Fruit fly (Drosophila melanogaster) whole organism, prepupa: ENCODE data around the gene Pph13.

Source experiments
- CG10631 ChIP-seq: fragments of 200-800 bp; sonication (Bioruptor generic); optimal IDR thresholded peaks from 2 replicates; lab custom pipeline; 2016; ENCODE audit warnings: missing biosample characterization, missing genetic modification characterization
- CG10669 ChIP-seq: fragments of 200-800 bp; sonication (Bioruptor generic); optimal IDR thresholded peaks from 3 replicates; lab custom pipeline; 2018; ENCODE audit warnings: missing biosample characterization, mild to moderate bottlenecking, missing genetic modification characterization, moderate library complexity
- CG11902 ChIP-seq: fragments of 200-800 bp; sonication (Bioruptor generic); optimal IDR thresholded peaks from 3 replicates; lab custom pipeline; 2016; ENCODE audit warnings: missing biosample characterization, missing genetic modification characterization
- CG15336 ChIP-seq: fragments of 200-800 bp; sonication (Bioruptor generic); IDR thresholded peaks from 2 replicates; pipeline ENCODE4 v1.3.6; 2022; ENCODE audit warnings: missing biosample characterization, missing genetic modification characterization
- CG1621 ChIP-seq: fragments of 200-800 bp; sonication (Bioruptor generic); optimal IDR thresholded peaks from 3 replicates; lab custom pipeline; 2018; ENCODE audit warnings: missing biosample characterization, mild to moderate bottlenecking, missing genetic modification characterization
- CG3032 ChIP-seq: fragments of 200-800 bp; optimal IDR thresholded peaks from 2 replicates; lab custom pipeline; 2019; ENCODE audit warnings: missing biosample characterization, mild to moderate bottlenecking, missing genetic modification characterization, moderate library complexity
- CG31627 ChIP-seq: fragments of 200-800 bp; sonication (Bioruptor generic); optimal IDR thresholded peaks from 3 replicates; lab custom pipeline; 2016; ENCODE audit warnings: missing biosample characterization, missing genetic modification characterization
- CG32006 ChIP-seq: fragments of 200-800 bp; sonication (Bioruptor generic); optimal IDR thresholded peaks from 3 replicates; lab custom pipeline; 2017; ENCODE audit warnings: missing biosample characterization, mild to moderate bottlenecking, missing genetic modification characterization
- CG34406 ChIP-seq: fragments of 200-800 bp; sonication (Bioruptor generic); optimal IDR thresholded peaks from 3 replicates; lab custom pipeline; 2016; ENCODE audit warnings: missing biosample characterization, missing genetic modification characterization
- CG6163 ChIP-seq: fragments of 200-800 bp; sonication (Bioruptor generic); IDR thresholded peaks from 3 replicates; pipeline ENCODE4 v1.3.6; 2022; ENCODE audit warnings: missing biosample characterization, missing genetic modification characterization
- CG6276 ChIP-seq: fragments of 200-800 bp; sonication (Bioruptor generic); optimal IDR thresholded peaks from 2 replicates; lab custom pipeline; 2017; ENCODE audit warnings: missing biosample characterization, mild to moderate bottlenecking, missing genetic modification characterization
- CG6808 ChIP-seq: fragments of 200-800 bp; sonication (Bioruptor generic); optimal IDR thresholded peaks from 3 replicates; lab custom pipeline; 2017; ENCODE audit warnings: missing biosample characterization, missing genetic modification characterization, mild to moderate bottlenecking, moderate library complexity, missing genetic modification reagents
- CG6854 ChIP-seq: fragments of 200-800 bp; sonication (Bioruptor generic); optimal IDR thresholded peaks from 2 replicates; lab custom pipeline; 2017; ENCODE audit warnings: missing biosample characterization, mild to moderate bottlenecking, missing genetic modification characterization
- CG8319 ChIP-seq: fragments of 200-800 bp; sonication (Bioruptor generic); optimal IDR thresholded peaks from 3 replicates; lab custom pipeline; 2016; ENCODE audit warnings: missing biosample characterization, missing genetic modification characterization
- CG9139 ChIP-seq: fragments of 200-800 bp; sonication (Bioruptor generic); optimal IDR thresholded peaks from 3 replicates; lab custom pipeline; 2017; ENCODE audit warnings: missing biosample characterization, mild to moderate bottlenecking, missing genetic modification characterization
- Eip75B ChIP-seq: fragments of 200-800 bp; sonication (Bioruptor generic); optimal IDR thresholded peaks from 3 replicates; lab custom pipeline; 2016; ENCODE audit warnings: missing biosample characterization, missing genetic modification characterization
- Eip78C ChIP-seq: fragments of 200-800 bp; sonication (Bioruptor generic); peaks from one replicate; lab custom pipeline; 2016; ENCODE audit warnings: missing biosample characterization, missing genetic modification characterization
- Ets96B ChIP-seq: fragments of 200-800 bp; optimal IDR thresholded peaks from 2 replicates; lab custom pipeline; 2019; ENCODE audit warnings: missing biosample characterization, mild to moderate bottlenecking, missing genetic modification characterization, moderate library complexity
- Gug ChIP-seq: fragments of 200-800 bp; sonication (Bioruptor generic); IDR thresholded peaks from 2 replicates; pipeline ENCODE4 v1.3.6; 2022; ENCODE audit warnings: missing biosample characterization, missing genetic modification characterization
- Hr38 ChIP-seq: sonication (Bioruptor generic); optimal IDR thresholded peaks from 2 replicates; lab custom pipeline; 2016; ENCODE audit warnings: missing biosample characterization, missing genetic modification characterization
- Hr39 ChIP-seq: fragments of 200-800 bp; sonication (Bioruptor generic); optimal IDR thresholded peaks from 2 replicates; lab custom pipeline; 2016; ENCODE audit warnings: missing biosample characterization, missing genetic modification characterization
- Lpt ChIP-seq: fragments of 200-800 bp; sonication (Bioruptor generic); optimal IDR thresholded peaks from 3 replicates; lab custom pipeline; 2016; ENCODE audit warnings: missing biosample characterization, missing genetic modification characterization
- Met ChIP-seq: fragments of 200-800 bp; sonication (Bioruptor generic); optimal IDR thresholded peaks from 3 replicates; lab custom pipeline; 2016; ENCODE audit warnings: missing biosample characterization, missing genetic modification characterization
- Smox ChIP-seq: fragments of 200-800 bp; sonication (Bioruptor generic); optimal IDR thresholded peaks from 3 replicates; lab custom pipeline; 2016; ENCODE audit warnings: missing biosample characterization, missing genetic modification characterization
- Sox102F ChIP-seq: fragments of 200-800 bp; sonication (Bioruptor generic); optimal IDR thresholded peaks from 2 replicates; lab custom pipeline; 2016; ENCODE audit warnings: missing biosample characterization, mild to moderate bottlenecking, missing genetic modification characterization
- Sox14 ChIP-seq: fragments of 200-800 bp; sonication (Bioruptor generic); optimal IDR thresholded peaks from 3 replicates; lab custom pipeline; 2016; ENCODE audit warnings: missing biosample characterization, missing genetic modification characterization
- achi ChIP-seq: fragments of 200-800 bp; sonication (Bioruptor generic); optimal IDR thresholded peaks from 3 replicates; lab custom pipeline; 2016; ENCODE audit warnings: missing biosample characterization, missing genetic modification characterization
- dsx ChIP-seq: fragments of 200-800 bp; optimal IDR thresholded peaks from 3 replicates; lab custom pipeline; 2019; ENCODE audit warnings: missing biosample characterization, mild to moderate bottlenecking, missing genetic modification characterization, moderate library complexity; ENCODE audit not compliant: poor library complexity, severe bottlenecking
- esn ChIP-seq: fragments of 200-800 bp; sonication (Bioruptor generic); optimal IDR thresholded peaks from 2 replicates; lab custom pipeline; 2016; ENCODE audit warnings: missing biosample characterization, mild to moderate bottlenecking, missing genetic modification characterization, moderate library complexity
- net ChIP-seq: fragments of 200-800 bp; sonication (Bioruptor generic); optimal IDR thresholded peaks from 3 replicates; lab custom pipeline; 2016; ENCODE audit warnings: missing biosample characterization, missing genetic modification characterization
- salr ChIP-seq, 2 experiments: fragments of 200-800 bp; sonication (Bioruptor generic); optimal IDR thresholded peaks; 3 replicates each; lab custom pipeline; 2016 to 2018; ENCODE audit warnings: missing biosample characterization in 2 of 2, missing genetic modification characterization in 2 of 2, mild to moderate bottlenecking in 1 of 2
- ss ChIP-seq, 2 experiments: fragments of 200-800 bp; sonication (Bioruptor generic); optimal IDR thresholded peaks; 2 replicates in 1 of 2; 3 replicates in 1 of 2; lab custom pipeline; 2017 to 2018; ENCODE audit warnings: mild to moderate bottlenecking in 2 of 2, missing biosample characterization in 2 of 2, missing genetic modification characterization in 2 of 2, moderate library complexity in 1 of 2
- svp ChIP-seq: fragments of 200-800 bp; sonication (Bioruptor generic); peaks from one replicate; lab custom pipeline; 2016; ENCODE audit warnings: missing biosample characterization, missing genetic modification characterization
- topi ChIP-seq: fragments of 200-800 bp; sonication (Bioruptor generic); optimal IDR thresholded peaks from 3 replicates; lab custom pipeline; 2016; ENCODE audit warnings: missing biosample characterization, missing genetic modification characterization

Gene Pph13

dm6 chr2L:530245-530644, 47.0 kb upstream of the Pph13 start (continued):
- TF ChIP-seq Hr39 (peak; percentile 95), CG15336 (GFP tag; lab: Robert Waterston, UW) (peak; percentile 36; the same call in 1 of the 2 replicates), Eip75B (GFP tag; lab: Kevin White, UChicago) (peak; percentile 90), CG6163 (GFP tag; lab: Robert Waterston, UW) (peak; percentile 86), Eip78C (peak; percentile 94), CG6276 (GFP tag; lab: Kevin White, UChicago) (no peak), topi (GFP tag; lab: Kevin White, UChicago) (peak; percentile 93), salr (GFP tag; optimal IDR thresholded peaks at IDR 0.05; lab: Kevin White, UChicago) (peak; percentile 15 to 25), Lpt (peak; percentile 19), esn (GFP tag; lab: Kevin White, UChicago) (peak; percentile 97), CG32006 (GFP tag; lab: Kevin White, UChicago) (peak; percentile 42), Met (peak; percentile 96), CG10631 (GFP tag; lab: Kevin White, UChicago) (peak; percentile 80), CG8319 (peak; percentile 37), Hr38 (GFP tag; lab: Kevin White, UChicago) (no peak), Gug (GFP tag; lab: Robert Waterston, UW) (no peak), CG11902 (GFP tag; lab: Kevin White, UChicago) (peak; percentile 81), CG9139 (GFP tag; lab: Kevin White, UChicago) (no peak)
- TF ChIP-seq, all 60 proteins: peak for 49

- TF ChIP-seq Sox102F (GFP tag; lab: Kevin White, UChicago) (no peak), CG6854 (GFP tag; lab: Kevin White, UChicago) (peak; percentile 24), dsx (GFP tag; lab: Kevin White, UChicago) (peak; percentile 15), Ets96B (no peak), CG10669 (GFP tag; lab: Kevin White, UChicago) (peak; percentile 13), CG8319 (no peak), svp (GFP tag; lab: Kevin White, UChicago) (peak; percentile 69)
- TF ChIP-seq, all 60 proteins: peak for 4
Observed at dm6 chr2L:533734-534133, 43.6 kb upstream of the Pph13 start.

dm6 chr2L:540572-541210, 36.6 kb upstream of the Pph13 start:
- peak; percentile 36 for TF ChIP-seq CG31627 (GFP tag; lab: Kevin White, UChicago)
- peak; percentile 16 for TF ChIP-seq Smox (GFP tag; lab: Kevin White, UChicago)
- no peak for TF ChIP-seq achi (GFP tag; lab: Kevin White, UChicago)
- TF ChIP-seq CG6808 (GFP tag; lab: Kevin White, UChicago): peak; percentile 9
- no peak for TF ChIP-seq net (GFP tag; lab: Kevin White, UChicago)
- peak; percentile 41 for TF ChIP-seq CG1621 (tag; lab: Kevin White, UChicago)
- TF ChIP-seq Eip78C: peak; percentile 74
- TF ChIP-seq svp (GFP tag; lab: Kevin White, UChicago): peak; percentile 33
- TF ChIP-seq ss (GFP tag; optimal IDR thresholded peaks at IDR 0.05; lab: Kevin White, UChicago): peak in 1 of 2 experiments; percentile 6
- TF ChIP-seq Sox14 (GFP tag; lab: Kevin White, UChicago): peak; percentile 19
- peak; percentile 9; the same call in 1 of the 2 replicates for TF ChIP-seq CG15336 (GFP tag; lab: Robert Waterston, UW)
- TF ChIP-seq Eip75B (GFP tag; lab: Kevin White, UChicago): no peak

- TF ChIP-seq CG34406 (GFP tag; lab: Kevin White, UChicago) (no peak), Eip78C (peak; percentile 63), CG3032 (tag; lab: Kevin White, UChicago) (peak; percentile 1), Sox14 (GFP tag; lab: Kevin White, UChicago) (peak; percentile 34)
Observed at dm6 chr2L:542338-542967, 34.8 kb upstream of the Pph13 start, which contains the start of gene lwr. TSS of gene lwr (minus strand) at chr2L:542580.
